Fruit fly (Drosophila melanogaster) whole organism, embryonic: ENCODE measurements around the gene mgr.

Source experiments
- Adf1 ChIP-seq: fragments of 200-800 bp; sonication (Bioruptor generic); IDR thresholded peaks from 2 replicates; pipeline ENCODE4 v1.3.6; 2022; ENCODE audit warnings: missing biosample characterization, missing genetic modification characterization
- BEAF-32 ChIP-seq: fragments of 200-800 bp; sonication (Bioruptor generic); optimal IDR thresholded peaks from 3 replicates; lab custom pipeline; 2017; ENCODE audit warnings: missing biosample characterization, missing genetic modification characterization, mild to moderate bottlenecking, moderate library complexity, missing genetic modification reagents
- CG10209 ChIP-seq: fragments of 200-800 bp; sonication (Bioruptor generic); optimal IDR thresholded peaks from 3 replicates; lab custom pipeline; 2017; ENCODE audit warnings: missing biosample characterization, mild to moderate bottlenecking, missing genetic modification characterization, missing genetic modification reagents
- CG10366 ChIP-seq: fragments of 200-800 bp; sonication (Bioruptor generic); IDR thresholded peaks from 2 replicates; pipeline ENCODE4 v1.3.6; 2022; ENCODE audit warnings: missing biosample characterization, missing genetic modification characterization
- CG12236 ChIP-seq: fragments of 200-800 bp; sonication (Bioruptor generic); optimal IDR thresholded peaks from 2 replicates; lab custom pipeline; 2016; ENCODE audit warnings: missing biosample characterization, missing genetic modification characterization
- CG14050 ChIP-seq: fragments of 200-800 bp; sonication (Bioruptor generic); IDR thresholded peaks from 3 replicates; pipeline ENCODE4 v1.3.6; 2022; ENCODE audit warnings: missing biosample characterization, missing genetic modification characterization
- CG15269 ChIP-seq: fragments of 200-800 bp; sonication (Bioruptor generic); optimal IDR thresholded peaks from 2 replicates; lab custom pipeline; 2018; ENCODE audit warnings: missing biosample characterization, mild to moderate bottlenecking, missing genetic modification characterization, moderate library complexity
- CG15479 ChIP-seq: fragments of 200-800 bp; sonication (Bioruptor generic); optimal IDR thresholded peaks from 3 replicates; lab custom pipeline; 2019; ENCODE audit warnings: missing biosample characterization, mild to moderate bottlenecking, missing genetic modification characterization, moderate library complexity
- CG15696 ChIP-seq: fragments of 200-800 bp; sonication (Bioruptor generic); optimal IDR thresholded peaks from 2 replicates; lab custom pipeline; 2019; ENCODE audit warnings: missing biosample characterization, mild to moderate bottlenecking, missing genetic modification characterization, moderate library complexity
- CG1602 ChIP-seq: fragments of 200-800 bp; sonication (Bioruptor generic); optimal IDR thresholded peaks from 3 replicates; lab custom pipeline; 2016; ENCODE audit warnings: missing biosample characterization, missing genetic modification characterization
- CG16815 ChIP-seq: fragments of 200-800 bp; sonication (Bioruptor generic); optimal IDR thresholded peaks from 3 replicates; lab custom pipeline; 2017; ENCODE audit warnings: missing biosample characterization, mild to moderate bottlenecking, missing genetic modification characterization
- CG16863 ChIP-seq: fragments of 200-800 bp; sonication (Bioruptor generic); optimal IDR thresholded peaks from 3 replicates; lab custom pipeline; 2016; ENCODE audit warnings: missing biosample characterization, missing genetic modification characterization
- CG18262 ChIP-seq: fragments of 200-800 bp; optimal IDR thresholded peaks from 3 replicates; lab custom pipeline; 2019; ENCODE audit warnings: missing biosample characterization, mild to moderate bottlenecking, missing genetic modification characterization, moderate library complexity
- CG30020 ChIP-seq: fragments of 200-800 bp; optimal IDR thresholded peaks from 2 replicates; lab custom pipeline; 2019; ENCODE audit warnings: missing biosample characterization, mild to moderate bottlenecking, missing genetic modification characterization, moderate library complexity
- CG30403 ChIP-seq: fragments of 200-800 bp; sonication (Bioruptor generic); optimal IDR thresholded peaks from 3 replicates; lab custom pipeline; 2016; ENCODE audit warnings: missing biosample characterization, missing genetic modification characterization
- CG4328 ChIP-seq: fragments of 200-800 bp; sonication (Bioruptor generic); optimal IDR thresholded peaks from 3 replicates; lab custom pipeline; 2017; ENCODE audit warnings: missing biosample characterization, missing genetic modification reagents, missing genetic modification characterization
- CG6654 ChIP-seq: fragments of 200-800 bp; sonication (Bioruptor generic); optimal IDR thresholded peaks from 2 replicates; lab custom pipeline; 2017; ENCODE audit warnings: missing biosample characterization, mild to moderate bottlenecking, missing genetic modification characterization
- CG6765 ChIP-seq: fragments of 200-800 bp; sonication (Bioruptor generic); optimal IDR thresholded peaks from 3 replicates; lab custom pipeline; 2017; ENCODE audit warnings: missing biosample characterization, mild to moderate bottlenecking, missing genetic modification characterization
- CG7372 ChIP-seq: fragments of 200-800 bp; sonication (Bioruptor generic); IDR thresholded peaks from 2 replicates; pipeline ENCODE4 v1.3.6; 2022; ENCODE audit warnings: missing biosample characterization, missing genetic modification characterization
- CG8089 ChIP-seq: fragments of 200-800 bp; sonication (Bioruptor generic); optimal IDR thresholded peaks from 3 replicates; lab custom pipeline; 2016; ENCODE audit warnings: missing biosample characterization, missing genetic modification characterization
- CG8281 ChIP-seq: fragments of 200-800 bp; sonication (Bioruptor generic); optimal IDR thresholded peaks from 2 replicates; lab custom pipeline; 2018; ENCODE audit warnings: missing biosample characterization, mild to moderate bottlenecking, missing genetic modification characterization, moderate library complexity
- CG8388 ChIP-seq: fragments of 200-800 bp; sonication (Bioruptor generic); optimal IDR thresholded peaks from 2 replicates; lab custom pipeline; 2019; ENCODE audit warnings: missing biosample characterization, mild to moderate bottlenecking, missing genetic modification characterization, moderate library complexity
- CG8478 ChIP-seq: fragments of >200 bp; optimal IDR thresholded peaks from 2 replicates; lab custom pipeline; 2018
- CG9797 ChIP-seq: fragments of 200-800 bp; sonication (Bioruptor generic); optimal IDR thresholded peaks from 3 replicates; lab custom pipeline; 2018; ENCODE audit warnings: missing biosample characterization, mild to moderate bottlenecking, missing genetic modification characterization
- Dbx ChIP-seq: fragments of 200-800 bp; sonication (Bioruptor generic); IDR thresholded peaks from 3 replicates; pipeline ENCODE4 v1.3.6; 2022; ENCODE audit warnings: missing biosample characterization, missing genetic modification characterization
- Hand ChIP-seq: fragments of 200-800 bp; sonication (Bioruptor generic); optimal IDR thresholded peaks from 2 replicates; lab custom pipeline; 2017; ENCODE audit warnings: mild to moderate bottlenecking, missing biosample characterization, missing genetic modification reagents, missing genetic modification characterization
- Hr3 ChIP-seq: fragments of 200-800 bp; sonication (Bioruptor generic); optimal IDR thresholded peaks from 3 replicates; lab custom pipeline; 2016; ENCODE audit warnings: missing biosample characterization, missing genetic modification characterization
- Hr39 ChIP-seq: fragments of >200 bp; optimal IDR thresholded peaks from 2 replicates; lab custom pipeline; 2017
- Mrtf ChIP-seq: fragments of 200-800 bp; sonication (Bioruptor generic); IDR thresholded peaks from 3 replicates; pipeline ENCODE4 v1.3.6; 2022; ENCODE audit warnings: missing biosample characterization, missing genetic modification characterization
- Scr ChIP-seq: fragments of 200-800 bp; sonication (Bioruptor generic); IDR thresholded peaks from 2 replicates; pipeline ENCODE4 v1.3.6; 2022; ENCODE audit warnings: missing biosample characterization, missing genetic modification characterization; ENCODE audit not compliant: partially characterized antibody
- ash1 ChIP-seq: fragments of 200-800 bp; sonication (Bioruptor generic); optimal IDR thresholded peaks from 2 replicates; lab custom pipeline; 2018; ENCODE audit warnings: missing biosample characterization, mild to moderate bottlenecking, missing genetic modification characterization
- caup ChIP-seq: fragments of 200-800 bp; sonication (Bioruptor generic); optimal IDR thresholded peaks from 3 replicates; lab custom pipeline; 2017; ENCODE audit warnings: missing biosample characterization, mild to moderate bottlenecking, missing genetic modification characterization, moderate library complexity; ENCODE audit not compliant: severe bottlenecking
- chm ChIP-seq: fragments of 200-800 bp; sonication (Bioruptor generic); IDR thresholded peaks from 2 replicates; pipeline ENCODE4 v1.3.6; 2022; ENCODE audit warnings: missing biosample characterization, missing genetic modification characterization
- dysf ChIP-seq: fragments of 200-800 bp; sonication (Bioruptor generic); IDR thresholded peaks from 3 replicates; pipeline ENCODE4 v1.3.6; 2022; ENCODE audit warnings: missing biosample characterization, missing genetic modification characterization
- fd96Cb ChIP-seq: fragments of 200-800 bp; sonication (Bioruptor generic); optimal IDR thresholded peaks from 2 replicates; lab custom pipeline; 2018; ENCODE audit warnings: missing biosample characterization, mild to moderate bottlenecking, missing genetic modification characterization, moderate library complexity
- grau ChIP-seq: fragments of 200-800 bp; optimal IDR thresholded peaks from 3 replicates; lab custom pipeline; 2019; ENCODE audit warnings: missing biosample characterization, mild to moderate bottlenecking, missing genetic modification characterization, moderate library complexity
- gt ChIP-seq: fragments of 200-800 bp; sonication (Bioruptor generic); IDR thresholded peaks from 2 replicates; pipeline ENCODE4 v1.3.6; 2022; ENCODE audit warnings: missing biosample characterization, missing genetic modification characterization
- hbn ChIP-seq: fragments of 200-800 bp; sonication (Bioruptor generic); IDR thresholded peaks from 2 replicates; pipeline ENCODE4 v1.3.6; 2022; ENCODE audit warnings: missing biosample characterization, missing genetic modification characterization; ENCODE audit not compliant: partially characterized antibody
- mld ChIP-seq: fragments of 200-800 bp; sonication (Bioruptor generic); IDR thresholded peaks from 3 replicates; pipeline ENCODE4 v1.3.6; 2022; ENCODE audit warnings: missing biosample characterization, missing genetic modification characterization; ENCODE audit not compliant: partially characterized antibody
- nau ChIP-seq: fragments of 200-800 bp; sonication (Bioruptor generic); optimal IDR thresholded peaks from 3 replicates; lab custom pipeline; 2017; ENCODE audit warnings: missing biosample characterization, mild to moderate bottlenecking, missing genetic modification characterization, missing genetic modification reagents
- pnt ChIP-seq: fragments of 200-800 bp; sonication (Bioruptor generic); optimal IDR thresholded peaks from 3 replicates; lab custom pipeline; 2016; ENCODE audit warnings: missing biosample characterization, missing genetic modification characterization
- psq ChIP-seq: fragments of 200-800 bp; sonication (Bioruptor generic); optimal IDR thresholded peaks from 2 replicates; lab custom pipeline; 2017; ENCODE audit warnings: missing biosample characterization, missing genetic modification characterization
- pzg ChIP-seq: fragments of 200-800 bp; sonication (Bioruptor generic); optimal IDR thresholded peaks from 3 replicates; lab custom pipeline; 2018; ENCODE audit warnings: missing biosample characterization, mild to moderate bottlenecking, missing genetic modification characterization, moderate library complexity
- salm ChIP-seq: fragments of 200-800 bp; sonication (Bioruptor generic); optimal IDR thresholded peaks from 2 replicates; lab custom pipeline; 2018; ENCODE audit warnings: missing biosample characterization, mild to moderate bottlenecking, missing genetic modification characterization
- shn ChIP-seq: fragments of 200-800 bp; sonication (Bioruptor generic); optimal IDR thresholded peaks from 3 replicates; lab custom pipeline; 2016; ENCODE audit warnings: missing biosample characterization, missing genetic modification characterization
- sim ChIP-seq: fragments of 200-800 bp; sonication (Bioruptor generic); IDR thresholded peaks from 2 replicates; pipeline ENCODE4 v1.3.6; 2022; ENCODE audit warnings: missing biosample characterization, missing genetic modification characterization
- sqz ChIP-seq: fragments of 200-800 bp; sonication (Bioruptor generic); optimal IDR thresholded peaks from 3 replicates; lab custom pipeline; 2018; ENCODE audit warnings: missing biosample characterization, mild to moderate bottlenecking, missing genetic modification characterization
- tin ChIP-seq: fragments of 200-800 bp; sonication (Bioruptor generic); optimal IDR thresholded peaks from 3 replicates; lab custom pipeline; 2016; ENCODE audit warnings: missing biosample characterization, missing genetic modification characterization
- tup ChIP-seq: fragments of 200-800 bp; sonication (Bioruptor generic); optimal IDR thresholded peaks from 2 replicates; lab custom pipeline; 2016; ENCODE audit warnings: missing biosample characterization, mild to moderate bottlenecking, missing genetic modification characterization, moderate library complexity
- unc-4 ChIP-seq: fragments of 200-800 bp; sonication (Bioruptor generic); IDR thresholded peaks from 2 replicates; pipeline ENCODE4 v1.3.6; 2022; ENCODE audit warnings: missing biosample characterization, missing genetic modification characterization; ENCODE audit not compliant: partially characterized antibody
- yki ChIP-seq: fragments of >200 bp; optimal IDR thresholded peaks from 3 replicates; lab custom pipeline; 2018
- zfh2 ChIP-seq: fragments of 200-800 bp; sonication (Bioruptor generic); optimal IDR thresholded peaks from 2 replicates; lab custom pipeline; 2016; ENCODE audit warnings: missing biosample characterization, missing genetic modification characterization

Gene mgr

DNA sequence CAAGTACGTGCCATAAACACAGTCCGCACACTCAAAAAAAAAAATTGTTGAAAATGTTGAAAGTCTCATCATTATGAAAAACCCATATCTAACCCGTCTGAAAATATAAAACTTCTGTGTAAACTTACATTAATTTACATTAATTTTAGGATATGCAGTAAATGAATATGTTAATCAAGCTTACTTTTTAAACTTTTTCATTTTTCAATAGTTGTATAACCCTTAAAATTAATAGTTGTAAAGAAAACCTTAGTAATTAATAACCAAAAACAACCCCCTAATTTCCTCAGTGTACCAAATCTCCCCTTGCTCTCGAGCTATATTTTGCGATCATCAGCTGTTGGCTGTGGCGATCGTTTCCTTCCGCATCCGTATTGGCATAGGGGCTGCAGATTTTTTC lies 40.9 kb downstream of the mgr start (continued):
- TF ChIP-seq CG8089 (GFP tag; lab: Kevin White, UChicago) (peak; percentile 15), sim (0 out of 2 replicates have a peak, but pooled peaks have one; percentile 39), chm (GFP tag; lab: Robert Waterston, UW) (no peak), nau (GFP tag; lab: Kevin White, UChicago) (no peak), Hand (no peak), CG30020 (tag; lab: Kevin White, UChicago) (no peak), CG10366 (GFP tag; lab: Robert Waterston, UW) (no peak), CG8281 (tag; lab: Kevin White, UChicago) (no peak), zfh2 (GFP tag; lab: Kevin White, UChicago) (no peak), yki (no peak), CG6654 (GFP tag; lab: Kevin White, UChicago) (no peak), ash1 (GFP tag; lab: Kevin White, UChicago) (no peak), Hr3 (GFP tag; lab: Kevin White, UChicago) (peak; percentile 11), salm (tag; lab: Kevin White, UChicago) (no peak), pnt (GFP tag; lab: Kevin White, UChicago) (peak; percentile 40), Hr39 (lab: Kevin White, UChicago) (no peak), CG15479 (GFP tag; lab: Kevin White, UChicago) (no peak), tup (GFP tag; lab: Kevin White, UChicago) (no peak), CG30403 (GFP tag; lab: Kevin White, UChicago) (peak; percentile 47), CG9797 (GFP tag; lab: Kevin White, UChicago) (no peak), CG10209 (GFP tag; lab: Kevin White, UChicago) (peak; percentile 49), CG1602 (GFP tag; lab: Kevin White, UChicago) (peak; percentile 29), CG15269 (no peak), psq (GFP tag; lab: Kevin White, UChicago) (no peak), dysf (GFP tag; lab: Robert Waterston, UW) (no peak), pzg (GFP tag; lab: Kevin White, UChicago) (no peak), mld (GFP tag; lab: Robert Waterston, UW) (no peak), sqz (no peak), BEAF-32 (GFP tag; lab: Kevin White, UChicago) (no peak), Dbx (GFP tag; lab: Robert Waterston, UW) (no peak), CG12236 (GFP tag; lab: Kevin White, UChicago) (no peak), CG8388 (GFP tag; lab: Kevin White, UChicago) (peak; percentile 59), CG16815 (GFP tag; lab: Kevin White, UChicago) (no peak), fd96Cb (peak; percentile 54), Adf1 (GFP tag; lab: Robert Waterston, UW) (no peak), caup (GFP tag; lab: Kevin White, UChicago) (no peak), tin (GFP tag; lab: Kevin White, UChicago) (peak; percentile 23), CG4328 (GFP tag; lab: Kevin White, UChicago) (no peak), CG16863 (GFP tag; lab: Kevin White, UChicago) (no peak), hbn (GFP tag; lab: Robert Waterston, UW) (no peak), CG14050 (GFP tag; lab: Robert Waterston, UW) (no peak), Mrtf (GFP tag; lab: Robert Waterston, UW) (no peak), grau (tag; lab: Kevin White, UChicago) (peak; percentile 47), CG15696 (peak; percentile 92), CG7372 (GFP tag; lab: Robert Waterston, UW) (no peak), gt (no peak), CG6765 (GFP tag; lab: Kevin White, UChicago) (no peak), CG18262 (peak; percentile 88), shn (GFP tag; lab: Kevin White, UChicago) (no peak), Scr (GFP tag; lab: Robert Waterston, UW) (no peak), unc-4 (GFP tag; lab: Robert Waterston, UW) (no peak), CG8478 (lab: Kevin White, UChicago) (no peak)
